Fruit fly (Drosophila melanogaster) whole organism, embryonic: ENCODE results near the gene CG6398.

ENCODE experiments used
- Ada2b ChIP-seq: fragments of 200-800 bp; sonication (Bioruptor generic); IDR thresholded peaks from 2 replicates; pipeline ENCODE4 v1.3.6; 2022; ENCODE audit warnings: missing biosample characterization, missing genetic modification characterization
- Asciz ChIP-seq: fragments of 200-800 bp; sonication (Bioruptor generic); optimal IDR thresholded peaks from 2 replicates; lab custom pipeline; 2017; ENCODE audit warnings: missing biosample characterization, mild to moderate bottlenecking, missing genetic modification characterization, missing genetic modification reagents
- Atf-2 ChIP-seq: fragments of 200-800 bp; sonication (Bioruptor generic); optimal IDR thresholded peaks from 2 replicates; lab custom pipeline; 2016; ENCODE audit warnings: missing biosample characterization, missing genetic modification characterization
- B-H1 ChIP-seq: fragments of 200-800 bp; sonication (Bioruptor generic); IDR thresholded peaks from 3 replicates; pipeline ENCODE4 v1.3.6; 2022; ENCODE audit warnings: missing biosample characterization, missing genetic modification characterization
- BEAF-32 ChIP-seq: fragments of 200-800 bp; sonication (Bioruptor generic); optimal IDR thresholded peaks from 3 replicates; lab custom pipeline; 2017; ENCODE audit warnings: missing biosample characterization, missing genetic modification characterization, mild to moderate bottlenecking, moderate library complexity, missing genetic modification reagents
- Blimp-1 ChIP-seq: fragments of 200-800 bp; sonication (Bioruptor generic); optimal IDR thresholded peaks from 3 replicates; lab custom pipeline; 2018; ENCODE audit warnings: missing biosample characterization, missing genetic modification characterization, mild to moderate bottlenecking, moderate library complexity, missing genetic modification reagents
- CG10959 ChIP-seq: fragments of 200-800 bp; sonication (Bioruptor generic); IDR thresholded peaks from 2 replicates; pipeline ENCODE4 v1.3.6; 2022; ENCODE audit warnings: missing biosample characterization, missing genetic modification characterization
- CG11398 ChIP-seq: fragments of 200-800 bp; sonication (Bioruptor generic); optimal IDR thresholded peaks from 2 replicates; lab custom pipeline; 2016; ENCODE audit warnings: missing biosample characterization, missing genetic modification characterization
- CG12219 ChIP-seq: fragments of 200-800 bp; sonication (Bioruptor generic); optimal IDR thresholded peaks from 3 replicates; lab custom pipeline; 2018; ENCODE audit warnings: missing biosample characterization, mild to moderate bottlenecking, missing genetic modification characterization
- CG12744 ChIP-seq: fragments of 200-800 bp; sonication (Bioruptor generic); optimal IDR thresholded peaks from 2 replicates; lab custom pipeline; 2016; ENCODE audit warnings: missing biosample characterization, missing genetic modification characterization
- CG13296 ChIP-seq: fragments of 200-800 bp; sonication (Bioruptor generic); optimal IDR thresholded peaks from 3 replicates; lab custom pipeline; 2018; ENCODE audit warnings: missing biosample characterization, mild to moderate bottlenecking, missing genetic modification characterization
- CG14441 ChIP-seq: fragments of 200-800 bp; sonication (Bioruptor generic); IDR thresholded peaks from 2 replicates; pipeline ENCODE4 v1.3.6; 2022; ENCODE audit warnings: missing biosample characterization, missing genetic modification characterization
- CG15269 ChIP-seq: fragments of 200-800 bp; sonication (Bioruptor generic); optimal IDR thresholded peaks from 2 replicates; lab custom pipeline; 2018; ENCODE audit warnings: missing biosample characterization, mild to moderate bottlenecking, missing genetic modification characterization, moderate library complexity
- CG17912 ChIP-seq: fragments of 200-800 bp; sonication (Bioruptor generic); optimal IDR thresholded peaks from 2 replicates; lab custom pipeline; 2018; ENCODE audit warnings: missing biosample characterization, mild to moderate bottlenecking, missing genetic modification characterization
- CG31441 ChIP-seq: fragments of 200-800 bp; sonication (Bioruptor generic); IDR thresholded peaks from 2 replicates; pipeline ENCODE4 v1.3.6; 2022; ENCODE audit warnings: missing biosample characterization, missing genetic modification characterization
- CG3163 ChIP-seq: fragments of 200-800 bp; sonication (Bioruptor generic); optimal IDR thresholded peaks from 3 replicates; lab custom pipeline; 2016; ENCODE audit warnings: missing biosample characterization, missing genetic modification characterization
- CG32767 ChIP-seq: fragments of 200-800 bp; sonication (Bioruptor generic); IDR thresholded peaks from 2 replicates; pipeline ENCODE4 v1.3.6; 2022; ENCODE audit warnings: missing biosample characterization, missing genetic modification characterization
- CG4820 ChIP-seq: fragments of 200-800 bp; sonication (Bioruptor generic); optimal IDR thresholded peaks from 3 replicates; lab custom pipeline; 2016; ENCODE audit warnings: missing biosample characterization, missing genetic modification characterization
- CG8290 ChIP-seq, 3 experiments: fragments of 200-800 bp; sonication (Bioruptor generic); optimal IDR thresholded peaks; 2 replicates each; lab custom pipeline; 2016 to 2019; ENCODE audit warnings: missing biosample characterization in 3 of 3, missing genetic modification characterization in 3 of 3, mild to moderate bottlenecking in 2 of 3, moderate library complexity in 1 of 3
- Dp ChIP-seq: fragments of 200-800 bp; sonication (Bioruptor generic); optimal IDR thresholded peaks from 2 replicates; lab custom pipeline; 2018; ENCODE audit warnings: missing biosample characterization, mild to moderate bottlenecking, missing genetic modification characterization, moderate library complexity
- Eip74EF ChIP-seq, 2 experiments: fragments of 200-800 bp in 1 of 2; fragments of >200 bp in 1 of 2; sonication (Bioruptor generic) in 1 of 2; optimal IDR thresholded peaks; 2 replicates each; lab custom pipeline; 2017 to 2019; ENCODE audit warnings: missing biosample characterization in 2 of 2, missing genetic modification characterization in 2 of 2, mild to moderate bottlenecking in 1 of 2, moderate library complexity in 1 of 2
- Hand ChIP-seq: fragments of 200-800 bp; sonication (Bioruptor generic); optimal IDR thresholded peaks from 2 replicates; lab custom pipeline; 2017; ENCODE audit warnings: mild to moderate bottlenecking, missing biosample characterization, missing genetic modification reagents, missing genetic modification characterization
- Hsf ChIP-seq: fragments of 200-800 bp; sonication (Bioruptor generic); optimal IDR thresholded peaks from 3 replicates; lab custom pipeline; 2016; ENCODE audit warnings: missing biosample characterization, missing genetic modification characterization
- Med ChIP-seq: fragments of 200-800 bp; sonication (Bioruptor generic); peaks from one replicate; lab custom pipeline; 2016; ENCODE audit warnings: missing biosample characterization, missing genetic modification characterization, mild to moderate bottlenecking, inconsistent platforms, moderate library complexity
- Sox100B ChIP-seq: fragments of 200-800 bp; sonication (Bioruptor generic); optimal IDR thresholded peaks from 3 replicates; lab custom pipeline; 2018; ENCODE audit warnings: missing biosample characterization, mild to moderate bottlenecking, missing genetic modification characterization
- Taf1 ChIP-seq: fragments of 200-800 bp; sonication (Bioruptor generic); IDR thresholded peaks from 2 replicates; pipeline ENCODE4 v1.3.6; 2022; ENCODE audit warnings: missing biosample characterization, missing genetic modification characterization
- Usf ChIP-seq: fragments of 200-800 bp; sonication (Bioruptor generic); optimal IDR thresholded peaks from 2 replicates; lab custom pipeline; 2017; ENCODE audit warnings: missing genotype, missing biosample characterization, missing genetic modification characterization
- chif ChIP-seq, 2 experiments: fragments of 200-800 bp; sonication (Bioruptor generic); optimal IDR thresholded peaks; 3 replicates each; lab custom pipeline; 2016; ENCODE audit warnings: missing biosample characterization in 2 of 2, missing genetic modification characterization in 2 of 2
- dmrt11E ChIP-seq: fragments of 200-800 bp; sonication (Bioruptor generic); optimal IDR thresholded peaks from 3 replicates; lab custom pipeline; 2018; ENCODE audit warnings: missing biosample characterization, mild to moderate bottlenecking, missing genetic modification characterization, moderate library complexity
- dysf ChIP-seq: fragments of 200-800 bp; sonication (Bioruptor generic); IDR thresholded peaks from 3 replicates; pipeline ENCODE4 v1.3.6; 2022; ENCODE audit warnings: missing biosample characterization, missing genetic modification characterization
- exex ChIP-seq: fragments of 200-800 bp; sonication (Bioruptor generic); optimal IDR thresholded peaks from 4 replicates; lab custom pipeline; 2018; ENCODE audit warnings: missing biosample characterization, mild to moderate bottlenecking, missing genetic modification characterization, moderate library complexity
- eyg ChIP-seq: fragments of 200-800 bp; sonication (Bioruptor generic); optimal IDR thresholded peaks from 3 replicates; lab custom pipeline; 2016; ENCODE audit warnings: missing biosample characterization, missing genetic modification characterization
- fru ChIP-seq: fragments of >200 bp; optimal IDR thresholded peaks from 2 replicates; lab custom pipeline; 2017
- hb ChIP-seq: fragments of 200-800 bp; sonication (Bioruptor generic); IDR thresholded peaks from 3 replicates; pipeline ENCODE4 v1.3.6; 2022; ENCODE audit warnings: missing biosample characterization, missing genetic modification characterization; ENCODE audit not compliant: partially characterized antibody
- jing ChIP-seq: fragments of 200-800 bp; sonication (Bioruptor generic); optimal IDR thresholded peaks from 2 replicates; lab custom pipeline; 2018; ENCODE audit warnings: missing biosample characterization, mild to moderate bottlenecking, missing genetic modification characterization
- kah ChIP-seq: fragments of 200-800 bp; sonication (Bioruptor generic); optimal IDR thresholded peaks from 2 replicates; lab custom pipeline; 2018; ENCODE audit warnings: missing biosample characterization, mild to moderate bottlenecking, missing genetic modification characterization
- klu ChIP-seq: fragments of 200-800 bp; sonication (Bioruptor generic); IDR thresholded peaks from 2 replicates; pipeline ENCODE4 v1.3.6; 2022; ENCODE audit warnings: missing biosample characterization, missing genetic modification characterization
- kni ChIP-seq: fragments of 200-800 bp; sonication (Bioruptor generic); optimal IDR thresholded peaks from 3 replicates; lab custom pipeline; 2017; ENCODE audit warnings: mild to moderate bottlenecking, missing biosample characterization, missing genetic modification reagents, missing genetic modification characterization
- lbe ChIP-seq: fragments of 200-800 bp; sonication (Bioruptor generic); optimal IDR thresholded peaks from 2 replicates; lab custom pipeline; 2016; ENCODE audit warnings: missing biosample characterization, mild to moderate bottlenecking, missing genetic modification characterization
- luna ChIP-seq: fragments of 200-800 bp; sonication (Bioruptor generic); optimal IDR thresholded peaks from 2 replicates; lab custom pipeline; 2016; ENCODE audit warnings: missing biosample characterization, missing genetic modification characterization
- mirr ChIP-seq: fragments of 200-800 bp; sonication (Bioruptor generic); optimal IDR thresholded peaks from 3 replicates; lab custom pipeline; 2018; ENCODE audit warnings: missing biosample characterization, mild to moderate bottlenecking, missing genetic modification characterization
- org-1 ChIP-seq: fragments of 200-800 bp; sonication (Bioruptor generic); optimal IDR thresholded peaks from 2 replicates; lab custom pipeline; 2017; ENCODE audit warnings: missing biosample characterization, missing genetic modification characterization
- peb ChIP-seq: fragments of 200-800 bp; sonication (Bioruptor generic); IDR thresholded peaks from 2 replicates; pipeline ENCODE4 v1.3.6; 2022; ENCODE audit warnings: missing biosample characterization, missing genetic modification characterization
- prd ChIP-seq, 3 experiments: fragments of >200 bp in 2 of 3; fragments of 200-800 bp in 1 of 3; sonication (Bioruptor generic) in 1 of 3; optimal IDR thresholded peaks in 2 of 3; IDR thresholded peaks in 1 of 3; 2 replicates in 2 of 3; 3 replicates in 1 of 3; pipeline versions ENCODE4 v1.3.6 to Lab custom; 2017 to 2022; ENCODE audit warnings: missing biosample characterization in 1 of 3, missing genetic modification characterization in 1 of 3
- sisA ChIP-seq: fragments of 200-800 bp; sonication (Bioruptor generic); IDR thresholded peaks from 2 replicates; pipeline ENCODE4 v1.3.6; 2022; ENCODE audit warnings: missing biosample characterization, missing genetic modification characterization
- so ChIP-seq: fragments of 200-800 bp; sonication (Bioruptor generic); IDR thresholded peaks from 3 replicates; pipeline ENCODE4 v1.3.6; 2022; ENCODE audit warnings: missing biosample characterization, missing genetic modification characterization
- tll ChIP-seq, 2 experiments: fragments of 200-800 bp in 1 of 2; fragments of >200 bp in 1 of 2; sonication (Bioruptor generic) in 1 of 2; optimal IDR thresholded peaks; 2 replicates each; lab custom pipeline; 2017 to 2019; ENCODE audit warnings: missing biosample characterization in 2 of 2, missing genetic modification characterization in 2 of 2, mild to moderate bottlenecking in 1 of 2, moderate library complexity in 1 of 2
- zf30C ChIP-seq: fragments of 200-800 bp; sonication (Bioruptor generic); optimal IDR thresholded peaks from 3 replicates; lab custom pipeline; 2018; ENCODE audit warnings: missing biosample characterization, mild to moderate bottlenecking, missing genetic modification characterization

Gene CG6398

DNA sequence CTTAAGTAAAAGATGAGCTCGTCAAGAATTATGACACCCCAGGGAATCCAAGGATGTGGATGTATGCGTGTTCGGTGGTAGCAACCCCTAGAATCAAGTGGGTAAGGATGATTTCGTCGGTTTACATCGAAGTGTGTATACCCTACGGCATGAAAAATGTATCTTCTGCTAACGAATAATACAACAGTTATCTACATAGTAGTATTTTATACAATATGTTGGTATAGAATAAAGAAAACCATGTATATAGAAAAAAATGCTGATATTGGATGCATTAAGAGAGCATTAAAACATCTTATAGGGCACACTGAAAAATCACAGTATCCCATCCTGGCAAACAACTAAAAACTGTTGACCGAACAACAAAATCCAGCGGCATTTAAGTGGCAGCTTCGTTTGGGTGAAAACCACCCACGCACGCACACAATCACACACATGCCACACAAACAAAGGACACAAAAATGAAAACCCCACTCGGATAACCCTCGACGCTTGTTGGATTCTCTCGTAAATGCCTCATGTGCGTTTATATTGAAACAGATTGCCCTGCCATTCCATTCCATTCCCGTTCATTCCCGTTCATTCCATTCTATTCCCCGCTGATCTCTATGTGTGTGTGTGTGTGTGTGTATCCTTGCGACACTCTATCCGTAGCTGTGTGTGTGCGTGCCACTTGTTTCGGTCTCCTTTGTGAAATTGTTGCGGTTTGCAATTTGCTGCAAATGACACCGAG, 31.4 kb upstream of the CG6398 start (continued):
- TF ChIP-seq CG12219 (GFP tag; lab: Kevin White, UChicago) = no peak
- TF ChIP-seq luna (GFP tag; lab: Kevin White, UChicago) = no peak
- no peak for TF ChIP-seq hb (GFP tag; lab: Robert Waterston, UW)
- TF ChIP-seq Med (GFP tag; lab: Kevin White, UChicago) = peak; percentile 42
- no peak for TF ChIP-seq prd (optimal IDR thresholded peaks at IDR 0.05; lab: Kevin White, UChicago)
- peak; percentile 41; the same call in 1 of the 3 replicates for TF ChIP-seq prd (GFP tag; IDR thresholded peaks at IDR 0.05; lab: Robert Waterston, UW)
- no peak for TF ChIP-seq CG17912 (GFP tag; lab: Kevin White, UChicago)
- TF ChIP-seq Dp (GFP tag; lab: Kevin White, UChicago) = no peak
- no peak for TF ChIP-seq klu (GFP tag; lab: Robert Waterston, UW)
- no peak for TF ChIP-seq B-H1 (GFP tag; lab: Robert Waterston, UW)
- TF ChIP-seq peb (GFP tag; lab: Robert Waterston, UW) = no peak
- no peak for TF ChIP-seq Eip74EF (GFP tag; optimal IDR thresholded peaks at IDR 0.05; lab: Kevin White, UChicago)
- TF ChIP-seq mirr (GFP tag; lab: Kevin White, UChicago) = no peak
- 0 out of 2 replicates have a peak, but pooled peaks have one; percentile 16 for TF ChIP-seq CG32767 (GFP tag; lab: Robert Waterston, UW)
- no peak for TF ChIP-seq CG12744 (GFP tag; lab: Kevin White, UChicago)
- TF ChIP-seq dysf (GFP tag; lab: Robert Waterston, UW) = peak; percentile 48; the same call in 2 of the 3 replicates
- peak; percentile 2 for TF ChIP-seq CG4820
- TF ChIP-seq so (GFP tag; lab: Robert Waterston, UW) = no peak
- TF ChIP-seq CG10959 = peak; percentile 21; the same call in 1 of the 2 replicates
- TF ChIP-seq CG11398 (GFP tag; lab: Kevin White, UChicago) = no peak
- no peak for TF ChIP-seq CG14441
- peak; percentile 15 for TF ChIP-seq jing (GFP tag; lab: Kevin White, UChicago)
- no peak for TF ChIP-seq CG13296
- no peak for TF ChIP-seq Hsf (GFP tag; lab: Kevin White, UChicago)
- peak; percentile 13 for TF ChIP-seq Sox100B (GFP tag; lab: Kevin White, UChicago)
- TF ChIP-seq Blimp-1 (GFP tag; lab: Kevin White, UChicago) = peak; percentile 45
- TF ChIP-seq CG15269 (tag; lab: Kevin White, UChicago) = peak; percentile 20
- TF ChIP-seq fru (lab: Kevin White, UChicago) = no peak
- TF ChIP-seq CG8290 (GFP tag; optimal IDR thresholded peaks at IDR 0.05; lab: Kevin White, UChicago) = no peak
- no peak for TF ChIP-seq CG8290 (tag; optimal IDR thresholded peaks at IDR 0.05; lab: Kevin White, UChicago)
- no peak for TF ChIP-seq CG3163 (GFP tag; lab: Kevin White, UChicago)
- no peak for TF ChIP-seq BEAF-32 (GFP tag; lab: Kevin White, UChicago)
- TF ChIP-seq org-1 = no peak
- TF ChIP-seq CG31441 (GFP tag; lab: Robert Waterston, UW) = peak; percentile 50
- TF ChIP-seq eyg = no peak
- no peak for TF ChIP-seq Taf1 (GFP tag; lab: Robert Waterston, UW)
- TF ChIP-seq exex = no peak
- no peak for TF ChIP-seq Hand (GFP tag; lab: Kevin White, UChicago)
- peak in 1 of 2 experiments; percentile 39 for TF ChIP-seq chif (GFP tag; optimal IDR thresholded peaks at IDR 0.05; lab: Kevin White, UChicago)
- TF ChIP-seq kah = no peak
- TF ChIP-seq Asciz (GFP tag; lab: Kevin White, UChicago) = no peak
- no peak for TF ChIP-seq kni
- TF ChIP-seq Ada2b (GFP tag; lab: Robert Waterston, UW) = no peak
- no peak for TF ChIP-seq Atf-2
- TF ChIP-seq sisA = 0 out of 2 replicates have a peak, but pooled peaks have one; percentile 26
- TF ChIP-seq tll (GFP tag; optimal IDR thresholded peaks at IDR 0.05; lab: Kevin White, UChicago) = no peak
- TF ChIP-seq dmrt11E (tag; lab: Kevin White, UChicago) = peak; percentile 65
- no peak for TF ChIP-seq zf30C (GFP tag; lab: Kevin White, UChicago)
- TF ChIP-seq Usf (GFP tag; lab: Kevin White, UChicago) = no peak
- TF ChIP-seq lbe (GFP tag; lab: Kevin White, UChicago) = no peak
